Worm (Caenorhabditis elegans): Measurements from ENCODE around the gene Y105C5B.25.
"Not testable (repeated sequence)": the region's sequence is repeated elsewhere in the genome, so short reads cannot be mapped to it uniquely, and the experiment has no call there.

Gene Y105C5B.25

ce11 chrIV:16132164-16132563, 14.8 kb downstream of the Y105C5B.25 start, which contains the start of gene hlh-32:
hlh-32 (plus strand) TSS chrIV:16132464.
- TF ChIP-seq F33H1.4 (GFP tag; IDR thresholded peaks at IDR 0.05) = no peak
- TF ChIP-seq nhr-27 (tag; optimal IDR thresholded peaks at IDR 0.05) = no peak

ce11 chrIV:16125777-16126176, 21.2 kb downstream of the Y105C5B.25 start:
- no peak for TF ChIP-seq dpff-1 (tag; optimal IDR thresholded peaks at IDR 0.05)
- no peak for TF ChIP-seq ztf-3 (GFP tag; optimal IDR thresholded peaks at IDR 0.05)
- TF ChIP-seq nfya-1 (tag; optimal IDR thresholded peaks at IDR 0.05; ENCODE audit: borderline replicate concordance, insufficient read depth) = no peak
- no peak for TF ChIP-seq let-526 (GFP tag; IDR thresholded peaks at IDR 0.05)
- TF ChIP-seq pbrm-1 (GFP tag; IDR thresholded peaks at IDR 0.05) = no peak
- peak; percentile 65 for TF ChIP-seq attf-6 (GFP tag; IDR thresholded peaks at IDR 0.05)
- no peak for TF ChIP-seq unc-130 (GFP tag; optimal IDR thresholded peaks at IDR 0.05)
- TF ChIP-seq snpc-4 (GFP tag; optimal IDR thresholded peaks at IDR 0.05) = peak; percentile 4
- peak in 2 of 4 experiments; percentile 6 to 63 for TF ChIP-seq snpc-4 (tag; optimal IDR thresholded peaks at IDR 0.05)
- TF ChIP-seq somi-1 (GFP tag; optimal IDR thresholded peaks at IDR 0.05) = no peak

ce11 chrIV:16119577-16119976, 27.4 kb downstream of the Y105C5B.25 start:
- TF ChIP-seq snpc-4 (GFP tag; optimal IDR thresholded peaks at IDR 0.05) (no peak), snpc-4 (tag; optimal IDR thresholded peaks at IDR 0.05) (peak in 2 of 4 experiments; percentile 15 to 33), lin-35 (GFP tag; optimal IDR thresholded peaks at IDR 0.05) (no peak), zim-3 (tag; optimal IDR thresholded peaks at IDR 0.05) (no peak), F10E7.11 (tag; optimal IDR thresholded peaks at IDR 0.05) (no peak), nhr-179 (tag; optimal IDR thresholded peaks at IDR 0.05) (no peak), hmg-1.2 (GFP tag; IDR thresholded peaks at IDR 0.05) (peak; percentile 83; the same call in 1 of the 2 replicates), dpl-1 (GFP tag; optimal IDR thresholded peaks at IDR 0.05) (no peak), tlf-1 (GFP tag; optimal IDR thresholded peaks at IDR 0.05) (no peak)

ce11 chrIV:16112855-16113254, 34.1 kb downstream of the Y105C5B.25 start:
- TF ChIP-seq attf-6 (GFP tag; IDR thresholded peaks at IDR 0.05) = peak; percentile 75
- not testable (repeated sequence) for TF ChIP-seq snpc-4 (GFP tag; optimal IDR thresholded peaks at IDR 0.05)
- TF ChIP-seq snpc-4 (tag; optimal IDR thresholded peaks at IDR 0.05) = peak in 2 of 4 experiments; percentile 52 to 89
